Fruit fly (Drosophila melanogaster) whole organism, embryonic: ENCODE measurements around the gene Or22c.
A peak's percentile ranks its signal among the peaks of the same experiment; 100 is the strongest.

Source experiments
- Atf6 ChIP-seq: fragments of 200-800 bp; sonication (Bioruptor generic); IDR thresholded peaks from 2 replicates; pipeline ENCODE4 v1.3.6; 2022; ENCODE audit warnings: missing biosample characterization, missing genetic modification characterization
- BEAF-32 ChIP-seq: fragments of 200-800 bp; sonication (Bioruptor generic); optimal IDR thresholded peaks from 3 replicates; lab custom pipeline; 2017; ENCODE audit warnings: missing biosample characterization, missing genetic modification characterization, mild to moderate bottlenecking, moderate library complexity, missing genetic modification reagents
- C15 ChIP-seq: fragments of 200-800 bp; sonication (Bioruptor generic); IDR thresholded peaks from 3 replicates; pipeline ENCODE4 v1.3.6; 2022; ENCODE audit warnings: missing biosample characterization, missing genetic modification characterization
- CG11504 ChIP-seq: fragments of 200-800 bp; sonication (Bioruptor generic); optimal IDR thresholded peaks from 3 replicates; lab custom pipeline; 2019; ENCODE audit warnings: missing biosample characterization, mild to moderate bottlenecking, missing genetic modification characterization, moderate library complexity
- CG15269 ChIP-seq: fragments of 200-800 bp; sonication (Bioruptor generic); optimal IDR thresholded peaks from 2 replicates; lab custom pipeline; 2018; ENCODE audit warnings: missing biosample characterization, mild to moderate bottlenecking, missing genetic modification characterization, moderate library complexity
- CG2199 ChIP-seq: fragments of 200-800 bp; sonication (Bioruptor generic); IDR thresholded peaks from 3 replicates; pipeline ENCODE4 v1.3.6; 2022; ENCODE audit warnings: missing biosample characterization, missing genetic modification characterization
- CG2712 ChIP-seq: fragments of 200-800 bp; optimal IDR thresholded peaks from 3 replicates; lab custom pipeline; 2019; ENCODE audit warnings: missing biosample characterization, mild to moderate bottlenecking, missing genetic modification characterization, moderate library complexity
- CG30403 ChIP-seq: fragments of 200-800 bp; sonication (Bioruptor generic); optimal IDR thresholded peaks from 3 replicates; lab custom pipeline; 2016; ENCODE audit warnings: missing biosample characterization, missing genetic modification characterization
- CG31224 ChIP-seq: fragments of 200-800 bp; sonication (Bioruptor generic); IDR thresholded peaks from 2 replicates; pipeline ENCODE4 v1.3.6; 2022; ENCODE audit warnings: missing biosample characterization, missing genetic modification characterization
- CG4328 ChIP-seq: fragments of 200-800 bp; sonication (Bioruptor generic); optimal IDR thresholded peaks from 3 replicates; lab custom pipeline; 2017; ENCODE audit warnings: missing biosample characterization, missing genetic modification reagents, missing genetic modification characterization
- CG4707 ChIP-seq: fragments of 200-800 bp; sonication (Bioruptor generic); optimal IDR thresholded peaks from 2 replicates; lab custom pipeline; 2018; ENCODE audit warnings: missing biosample characterization, mild to moderate bottlenecking, missing genetic modification characterization, moderate library complexity
- CG4820 ChIP-seq: fragments of 200-800 bp; sonication (Bioruptor generic); optimal IDR thresholded peaks from 3 replicates; lab custom pipeline; 2016; ENCODE audit warnings: missing biosample characterization, missing genetic modification characterization
- CG7745 ChIP-seq: fragments of 200-800 bp; sonication (Bioruptor generic); optimal IDR thresholded peaks from 2 replicates; lab custom pipeline; 2018; ENCODE audit warnings: missing biosample characterization, mild to moderate bottlenecking, missing genetic modification characterization, moderate library complexity
- CG9215 ChIP-seq: fragments of 200-800 bp; sonication (Bioruptor generic); IDR thresholded peaks from 2 replicates; pipeline ENCODE4 v1.3.6; 2022; ENCODE audit warnings: missing biosample characterization, missing genetic modification characterization
- D ChIP-seq, 2 experiments: fragments of 200-800 bp in 1 of 2; fragments of >200 bp in 1 of 2; sonication (Bioruptor generic) in 1 of 2; optimal IDR thresholded peaks; 2 replicates in 1 of 2; 3 replicates in 1 of 2; lab custom pipeline; 2017; ENCODE audit warnings: mild to moderate bottlenecking in 1 of 2, missing biosample characterization in 1 of 2, missing genetic modification characterization in 1 of 2, missing genetic modification reagents in 1 of 2
- Eip74EF ChIP-seq, 2 experiments: fragments of 200-800 bp in 1 of 2; fragments of >200 bp in 1 of 2; sonication (Bioruptor generic) in 1 of 2; optimal IDR thresholded peaks; 2 replicates each; lab custom pipeline; 2017 to 2019; ENCODE audit warnings: missing biosample characterization in 2 of 2, missing genetic modification characterization in 2 of 2, mild to moderate bottlenecking in 1 of 2, moderate library complexity in 1 of 2
- HLH3B ChIP-seq: fragments of 200-800 bp; sonication (Bioruptor generic); IDR thresholded peaks from 2 replicates; pipeline ENCODE4 v1.3.6; 2022; ENCODE audit warnings: missing biosample characterization, missing genetic modification characterization
- HLHmδ ChIP-seq: fragments of 200-800 bp; sonication (Bioruptor generic); optimal IDR thresholded peaks from 2 replicates; lab custom pipeline; 2018; ENCODE audit warnings: missing biosample characterization, mild to moderate bottlenecking, missing genetic modification characterization, moderate library complexity
- Hmx ChIP-seq: fragments of 200-800 bp; sonication (Bioruptor generic); optimal IDR thresholded peaks from 2 replicates; lab custom pipeline; 2016; ENCODE audit warnings: missing biosample characterization, missing genetic modification characterization
- Neu2 ChIP-seq: fragments of 200-800 bp; sonication (Bioruptor generic); optimal IDR thresholded peaks from 3 replicates; lab custom pipeline; 2016; ENCODE audit warnings: missing biosample characterization, missing genetic modification characterization, borderline replicate concordance
- Nf-YA ChIP-seq: fragments of 200-800 bp; sonication (Bioruptor generic); IDR thresholded peaks from 2 replicates; pipeline ENCODE4 v1.3.6; 2022; ENCODE audit warnings: missing biosample characterization, missing genetic modification characterization
- Opbp ChIP-seq: fragments of 200-800 bp; sonication (Bioruptor generic); IDR thresholded peaks from 3 replicates; pipeline ENCODE4 v1.3.6; 2022; ENCODE audit warnings: missing biosample characterization, missing genetic modification characterization; ENCODE audit not compliant: partially characterized antibody
- Trl ChIP-seq, 3 experiments: fragments of >200 bp in 2 of 3; fragments of 200-800 bp in 1 of 3; sonication (Bioruptor generic) in 1 of 3; optimal IDR thresholded peaks; 2 replicates in 1 of 3; 3 replicates in 2 of 3; lab custom pipeline; 2016 to 2017; ENCODE audit warnings: missing biosample characterization in 1 of 3, missing genetic modification characterization in 1 of 3
- al ChIP-seq: fragments of 200-800 bp; sonication (Bioruptor generic); IDR thresholded peaks from 2 replicates; pipeline ENCODE4 v1.3.6; 2022; ENCODE audit warnings: missing biosample characterization, missing genetic modification characterization
- cad ChIP-seq: fragments of >200 bp; optimal IDR thresholded peaks from 2 replicates; lab custom pipeline; 2017; ENCODE audit warnings: missing biosample characterization, missing genetic modification characterization
- cg ChIP-seq: fragments of 200-800 bp; sonication (Bioruptor generic); optimal IDR thresholded peaks from 3 replicates; lab custom pipeline; 2019; ENCODE audit warnings: missing biosample characterization, mild to moderate bottlenecking, missing genetic modification characterization, moderate library complexity
- chinmo ChIP-seq: fragments of 200-800 bp; sonication (Bioruptor generic); IDR thresholded peaks from 4 replicates; pipeline ENCODE4 v1.3.6; 2022; ENCODE audit warnings: missing biosample characterization, missing genetic modification characterization; ENCODE audit not compliant: partially characterized antibody
- chm ChIP-seq: fragments of 200-800 bp; sonication (Bioruptor generic); IDR thresholded peaks from 2 replicates; pipeline ENCODE4 v1.3.6; 2022; ENCODE audit warnings: missing biosample characterization, missing genetic modification characterization
- chn ChIP-seq: fragments of 200-800 bp; sonication (Bioruptor generic); optimal IDR thresholded peaks from 2 replicates; lab custom pipeline; 2016; ENCODE audit warnings: missing biosample characterization, missing genetic modification characterization
- ci ChIP-seq: fragments of 200-800 bp; sonication (Bioruptor generic); IDR thresholded peaks from 3 replicates; pipeline ENCODE4 v1.3.6; 2022; ENCODE audit warnings: missing biosample characterization, missing genetic modification characterization
- jigr1 ChIP-seq: fragments of 200-800 bp; sonication (Bioruptor generic); IDR thresholded peaks from 3 replicates; pipeline ENCODE4 v1.3.6; 2022; ENCODE audit warnings: missing biosample characterization, missing genetic modification characterization
- knrl ChIP-seq: fragments of 200-800 bp; sonication (Bioruptor generic); IDR thresholded peaks from 3 replicates; pipeline ENCODE4 v1.3.6; 2022; ENCODE audit warnings: missing biosample characterization, missing genetic modification characterization; ENCODE audit not compliant: partially characterized antibody
- lbe ChIP-seq: fragments of 200-800 bp; sonication (Bioruptor generic); optimal IDR thresholded peaks from 2 replicates; lab custom pipeline; 2016; ENCODE audit warnings: missing biosample characterization, mild to moderate bottlenecking, missing genetic modification characterization
- oc ChIP-seq: fragments of 200-800 bp; sonication (Bioruptor generic); optimal IDR thresholded peaks from 2 replicates; lab custom pipeline; 2018; ENCODE audit warnings: missing biosample characterization, mild to moderate bottlenecking, missing genetic modification characterization, moderate library complexity
- odd ChIP-seq: fragments of 200-800 bp; sonication (Bioruptor generic); optimal IDR thresholded peaks from 2 replicates; lab custom pipeline; 2017; ENCODE audit warnings: missing biosample characterization, mild to moderate bottlenecking, missing genetic modification characterization
- pfk ChIP-seq: fragments of 200-800 bp; sonication (Bioruptor generic); optimal IDR thresholded peaks from 2 replicates; lab custom pipeline; 2018; ENCODE audit warnings: missing biosample characterization, mild to moderate bottlenecking, missing genetic modification characterization, moderate library complexity
- pho ChIP-seq: fragments of 200-800 bp; sonication (Bioruptor generic); optimal IDR thresholded peaks from 2 replicates; lab custom pipeline; 2016; ENCODE audit warnings: missing biosample characterization, missing genetic modification characterization
- pros ChIP-seq: fragments of 200-800 bp; sonication (Bioruptor generic); optimal IDR thresholded peaks from 3 replicates; lab custom pipeline; 2019; ENCODE audit warnings: missing biosample characterization, mild to moderate bottlenecking, missing genetic modification characterization, moderate library complexity
- psq ChIP-seq: fragments of 200-800 bp; sonication (Bioruptor generic); optimal IDR thresholded peaks from 2 replicates; lab custom pipeline; 2017; ENCODE audit warnings: missing biosample characterization, missing genetic modification characterization
- pzg ChIP-seq: fragments of 200-800 bp; sonication (Bioruptor generic); optimal IDR thresholded peaks from 3 replicates; lab custom pipeline; 2018; ENCODE audit warnings: missing biosample characterization, mild to moderate bottlenecking, missing genetic modification characterization, moderate library complexity
- sd ChIP-seq: fragments of 200-800 bp; sonication (Bioruptor generic); optimal IDR thresholded peaks from 3 replicates; lab custom pipeline; 2018; ENCODE audit warnings: missing biosample characterization, mild to moderate bottlenecking, missing genetic modification characterization, moderate library complexity
- sna ChIP-seq: fragments of 200-800 bp; sonication (Bioruptor generic); IDR thresholded peaks from 2 replicates; pipeline ENCODE4 v1.3.6; 2022; ENCODE audit warnings: missing biosample characterization, missing genetic modification characterization; ENCODE audit not compliant: partially characterized antibody
- sqz ChIP-seq: fragments of 200-800 bp; sonication (Bioruptor generic); optimal IDR thresholded peaks from 3 replicates; lab custom pipeline; 2018; ENCODE audit warnings: missing biosample characterization, mild to moderate bottlenecking, missing genetic modification characterization
- stwl ChIP-seq: fragments of 200-800 bp; sonication (Bioruptor generic); optimal IDR thresholded peaks from 3 replicates; lab custom pipeline; 2018; ENCODE audit warnings: missing biosample characterization, mild to moderate bottlenecking, missing genetic modification characterization, moderate library complexity
- toy ChIP-seq: fragments of 200-800 bp; sonication (Bioruptor generic); IDR thresholded peaks from 2 replicates; pipeline ENCODE4 v1.3.6; 2022; ENCODE audit warnings: missing biosample characterization, missing genetic modification characterization
- ttk ChIP-seq: fragments of 200-800 bp; sonication (Bioruptor generic); IDR thresholded peaks from 2 replicates; pipeline ENCODE4 v2.1.2; 2022; ENCODE audit warnings: missing biosample characterization, missing genetic modification characterization
- wek ChIP-seq: fragments of 200-800 bp; sonication (Bioruptor generic); optimal IDR thresholded peaks from 3 replicates; lab custom pipeline; 2018; ENCODE audit warnings: missing biosample characterization, mild to moderate bottlenecking, missing genetic modification characterization, moderate library complexity
- zen ChIP-seq: fragments of 200-800 bp; sonication (Bioruptor generic); optimal IDR thresholded peaks from 3 replicates; lab custom pipeline; 2018; ENCODE audit warnings: missing biosample characterization, mild to moderate bottlenecking, missing genetic modification characterization, moderate library complexity

Gene Or22c

dm6 chr2L:2037551-2038252 lies 16.7 kb upstream of the Or22c start (continued):
- TF ChIP-seq ci (GFP tag; lab: Robert Waterston, UW), result peak; percentile 29; the same call in 1 of the 3 replicates
- no peak for TF ChIP-seq psq (GFP tag; lab: Kevin White, UChicago)
- no peak for TF ChIP-seq odd
- no peak for TF ChIP-seq Atf6
- TF ChIP-seq sd (tag; lab: Kevin White, UChicago), result peak; percentile 54
- no peak for TF ChIP-seq HLHmδ
- TF ChIP-seq pros (GFP tag; lab: Kevin White, UChicago), result no peak
- TF ChIP-seq Neu2, result no peak
- TF ChIP-seq CG4820 (GFP tag; lab: Kevin White, UChicago), result no peak
- no peak for TF ChIP-seq Trl (optimal IDR thresholded peaks at IDR 0.05; lab: Kevin White, UChicago)
- peak; percentile 4 for TF ChIP-seq Trl (GFP tag; optimal IDR thresholded peaks at IDR 0.05; lab: Kevin White, UChicago)
- peak; percentile 47 for TF ChIP-seq CG30403 (GFP tag; lab: Kevin White, UChicago)
- no peak for TF ChIP-seq CG31224 (GFP tag; lab: Robert Waterston, UW)
- no peak for TF ChIP-seq CG7745
- TF ChIP-seq jigr1 (GFP tag; lab: Robert Waterston, UW), result no peak
- TF ChIP-seq chinmo (GFP tag; lab: Robert Waterston, UW), result peak; percentile 93
- no peak for TF ChIP-seq sqz (GFP tag; lab: Kevin White, UChicago)
- TF ChIP-seq CG4707, result no peak
- TF ChIP-seq pho, result peak; percentile 34
- no peak for TF ChIP-seq Nf-YA (GFP tag; lab: Robert Waterston, UW)
- peak; percentile 69 for TF ChIP-seq CG2712
- TF ChIP-seq HLH3B (GFP tag; lab: Robert Waterston, UW), result no peak
- TF ChIP-seq Eip74EF (GFP tag; optimal IDR thresholded peaks at IDR 0.05; lab: Kevin White, UChicago), result no peak
- peak; percentile 99 for TF ChIP-seq BEAF-32 (GFP tag; lab: Kevin White, UChicago)
- TF ChIP-seq pfk, result no peak
- no peak for TF ChIP-seq CG4328 (GFP tag; lab: Kevin White, UChicago)
- no peak for TF ChIP-seq toy (GFP tag; lab: Robert Waterston, UW)
- TF ChIP-seq oc, result no peak
- TF ChIP-seq pzg, result peak; percentile 99
- no peak for TF ChIP-seq CG15269 (tag; lab: Kevin White, UChicago)
- no peak for TF ChIP-seq cad (GFP tag; lab: Kevin White, UChicago)
- peak; percentile 24 for TF ChIP-seq chn (GFP tag; lab: Kevin White, UChicago)
- TF ChIP-seq sna (GFP tag; lab: Robert Waterston, UW), result peak; percentile 82
- no peak for TF ChIP-seq chm (GFP tag; lab: Robert Waterston, UW)
- TF ChIP-seq Hmx, result no peak
- no peak for TF ChIP-seq CG9215
- TF ChIP-seq D (optimal IDR thresholded peaks at IDR 0.05; lab: Kevin White, UChicago), result no peak
- no peak for TF ChIP-seq D (GFP tag; optimal IDR thresholded peaks at IDR 0.05; lab: Kevin White, UChicago)
- TF ChIP-seq CG11504, result peak; percentile 49
- peak; percentile 95 for TF ChIP-seq Opbp
- peak; percentile 84 for TF ChIP-seq stwl (tag; lab: Kevin White, UChicago)
- no peak for TF ChIP-seq lbe (GFP tag; lab: Kevin White, UChicago)
- TF ChIP-seq zen (tag; lab: Kevin White, UChicago), result peak; percentile 53
- no peak for TF ChIP-seq CG2199 (GFP tag; lab: Robert Waterston, UW)
- TF ChIP-seq C15 (GFP tag; lab: Robert Waterston, UW), result no peak
- no peak for TF ChIP-seq ttk
- TF ChIP-seq knrl (GFP tag; lab: Robert Waterston, UW), result peak; percentile 97
- peak; percentile 95 for TF ChIP-seq cg (GFP tag; lab: Kevin White, UChicago)
- TF ChIP-seq wek (GFP tag; lab: Kevin White, UChicago), result no peak
- no peak for TF ChIP-seq al (GFP tag; lab: Robert Waterston, UW)
